Fruit fly (Drosophila melanogaster) whole organism, prepupa: ENCODE results near the gene CG31178.

Source experiments
- Blimp-1 ChIP-seq: fragments of 200-800 bp; sonication (Bioruptor generic); optimal IDR thresholded peaks from 3 replicates; lab custom pipeline; 2017; ENCODE audit warnings: missing biosample characterization, missing genetic modification characterization, mild to moderate bottlenecking, moderate library complexity, missing genetic modification reagents
- CG10669 ChIP-seq: fragments of 200-800 bp; sonication (Bioruptor generic); optimal IDR thresholded peaks from 3 replicates; lab custom pipeline; 2018; ENCODE audit warnings: missing biosample characterization, mild to moderate bottlenecking, missing genetic modification characterization, moderate library complexity
- CG11294 ChIP-seq: fragments of 200-800 bp; sonication (Bioruptor generic); IDR thresholded peaks from 2 replicates; pipeline ENCODE4 v1.3.6; 2022; ENCODE audit warnings: missing biosample characterization, missing genetic modification characterization
- CG11762 ChIP-seq: fragments of 200-800 bp; sonication (Bioruptor generic); optimal IDR thresholded peaks from 3 replicates; lab custom pipeline; 2016; ENCODE audit warnings: missing biosample characterization, missing genetic modification characterization; ENCODE audit not compliant: insufficient read depth
- CG11902 ChIP-seq: fragments of 200-800 bp; sonication (Bioruptor generic); optimal IDR thresholded peaks from 3 replicates; lab custom pipeline; 2016; ENCODE audit warnings: missing biosample characterization, missing genetic modification characterization
- CG15336 ChIP-seq: fragments of 200-800 bp; sonication (Bioruptor generic); IDR thresholded peaks from 2 replicates; pipeline ENCODE4 v1.3.6; 2022; ENCODE audit warnings: missing biosample characterization, missing genetic modification characterization
- CG1621 ChIP-seq: fragments of 200-800 bp; sonication (Bioruptor generic); optimal IDR thresholded peaks from 3 replicates; lab custom pipeline; 2018; ENCODE audit warnings: missing biosample characterization, mild to moderate bottlenecking, missing genetic modification characterization
- CG3032 ChIP-seq: fragments of 200-800 bp; optimal IDR thresholded peaks from 2 replicates; lab custom pipeline; 2019; ENCODE audit warnings: missing biosample characterization, mild to moderate bottlenecking, missing genetic modification characterization, moderate library complexity
- CG31627 ChIP-seq: fragments of 200-800 bp; sonication (Bioruptor generic); optimal IDR thresholded peaks from 3 replicates; lab custom pipeline; 2016; ENCODE audit warnings: missing biosample characterization, missing genetic modification characterization
- CG32006 ChIP-seq: fragments of 200-800 bp; sonication (Bioruptor generic); optimal IDR thresholded peaks from 3 replicates; lab custom pipeline; 2017; ENCODE audit warnings: missing biosample characterization, mild to moderate bottlenecking, missing genetic modification characterization
- CG34406 ChIP-seq: fragments of 200-800 bp; sonication (Bioruptor generic); optimal IDR thresholded peaks from 3 replicates; lab custom pipeline; 2016; ENCODE audit warnings: missing biosample characterization, missing genetic modification characterization
- CG3919 ChIP-seq: fragments of 200-800 bp; sonication (Bioruptor generic); optimal IDR thresholded peaks from 3 replicates; lab custom pipeline; 2016; ENCODE audit warnings: missing biosample characterization, missing genetic modification characterization
- CG4318 ChIP-seq: fragments of 200-800 bp; sonication (Bioruptor generic); optimal IDR thresholded peaks from 3 replicates; lab custom pipeline; 2017; ENCODE audit warnings: missing biosample characterization, mild to moderate bottlenecking, missing genetic modification characterization
- CG6163 ChIP-seq: fragments of 200-800 bp; sonication (Bioruptor generic); IDR thresholded peaks from 3 replicates; pipeline ENCODE4 v1.3.6; 2022; ENCODE audit warnings: missing biosample characterization, missing genetic modification characterization
- CG6792 ChIP-seq: fragments of 200-800 bp; sonication (Bioruptor generic); optimal IDR thresholded peaks from 3 replicates; lab custom pipeline; 2016; ENCODE audit warnings: missing biosample characterization, missing genetic modification characterization
- CG6808 ChIP-seq: fragments of 200-800 bp; sonication (Bioruptor generic); optimal IDR thresholded peaks from 3 replicates; lab custom pipeline; 2017; ENCODE audit warnings: missing biosample characterization, missing genetic modification characterization, mild to moderate bottlenecking, moderate library complexity, missing genetic modification reagents
- CG6854 ChIP-seq: fragments of 200-800 bp; sonication (Bioruptor generic); optimal IDR thresholded peaks from 2 replicates; lab custom pipeline; 2017; ENCODE audit warnings: missing biosample characterization, mild to moderate bottlenecking, missing genetic modification characterization
- CG7368 ChIP-seq: fragments of 200-800 bp; sonication (Bioruptor generic); optimal IDR thresholded peaks from 3 replicates; lab custom pipeline; 2016; ENCODE audit warnings: missing biosample characterization, missing genetic modification characterization
- CG8119 ChIP-seq: fragments of 200-800 bp; sonication (Bioruptor generic); IDR thresholded peaks from 3 replicates; pipeline ENCODE4 v1.3.6; 2022; ENCODE audit warnings: missing biosample characterization, missing genetic modification characterization
- CG8319 ChIP-seq: fragments of 200-800 bp; sonication (Bioruptor generic); optimal IDR thresholded peaks from 3 replicates; lab custom pipeline; 2016; ENCODE audit warnings: missing biosample characterization, missing genetic modification characterization
- CG8632 ChIP-seq: fragments of 200-800 bp; sonication (Bioruptor generic); optimal IDR thresholded peaks from 3 replicates; lab custom pipeline; 2016; ENCODE audit warnings: missing biosample characterization, missing genetic modification characterization
- CG9139 ChIP-seq: fragments of 200-800 bp; sonication (Bioruptor generic); optimal IDR thresholded peaks from 3 replicates; lab custom pipeline; 2017; ENCODE audit warnings: missing biosample characterization, mild to moderate bottlenecking, missing genetic modification characterization
- Eip75B ChIP-seq: fragments of 200-800 bp; sonication (Bioruptor generic); optimal IDR thresholded peaks from 3 replicates; lab custom pipeline; 2016; ENCODE audit warnings: missing biosample characterization, missing genetic modification characterization
- Eip93F ChIP-seq: fragments of 200-800 bp; sonication (Bioruptor generic); optimal IDR thresholded peaks from 2 replicates; lab custom pipeline; 2016; ENCODE audit warnings: missing biosample characterization, mild to moderate bottlenecking, missing genetic modification characterization
- Ets21C ChIP-seq: fragments of 200-800 bp; sonication (Bioruptor generic); optimal IDR thresholded peaks from 3 replicates; lab custom pipeline; 2016; ENCODE audit warnings: missing biosample characterization, missing genetic modification characterization
- Ets96B ChIP-seq: fragments of 200-800 bp; optimal IDR thresholded peaks from 2 replicates; lab custom pipeline; 2019; ENCODE audit warnings: missing biosample characterization, mild to moderate bottlenecking, missing genetic modification characterization, moderate library complexity
- Gug ChIP-seq: fragments of 200-800 bp; sonication (Bioruptor generic); IDR thresholded peaks from 2 replicates; pipeline ENCODE4 v1.3.6; 2022; ENCODE audit warnings: missing biosample characterization, missing genetic modification characterization
- Hr38 ChIP-seq: sonication (Bioruptor generic); optimal IDR thresholded peaks from 2 replicates; lab custom pipeline; 2016; ENCODE audit warnings: missing biosample characterization, missing genetic modification characterization
- Hr39 ChIP-seq: fragments of 200-800 bp; sonication (Bioruptor generic); optimal IDR thresholded peaks from 2 replicates; lab custom pipeline; 2016; ENCODE audit warnings: missing biosample characterization, missing genetic modification characterization
- Hr4 ChIP-seq: fragments of 200-800 bp; sonication (Bioruptor generic); optimal IDR thresholded peaks from 3 replicates; lab custom pipeline; 2016; ENCODE audit warnings: missing biosample characterization, missing genetic modification characterization
- Lpt ChIP-seq: fragments of 200-800 bp; sonication (Bioruptor generic); optimal IDR thresholded peaks from 3 replicates; lab custom pipeline; 2016; ENCODE audit warnings: missing biosample characterization, missing genetic modification characterization
- Smox ChIP-seq: fragments of 200-800 bp; sonication (Bioruptor generic); optimal IDR thresholded peaks from 3 replicates; lab custom pipeline; 2016; ENCODE audit warnings: missing biosample characterization, missing genetic modification characterization
- Sox102F ChIP-seq: fragments of 200-800 bp; sonication (Bioruptor generic); optimal IDR thresholded peaks from 2 replicates; lab custom pipeline; 2016; ENCODE audit warnings: missing biosample characterization, mild to moderate bottlenecking, missing genetic modification characterization
- Sox14 ChIP-seq: fragments of 200-800 bp; sonication (Bioruptor generic); optimal IDR thresholded peaks from 3 replicates; lab custom pipeline; 2016; ENCODE audit warnings: missing biosample characterization, missing genetic modification characterization
- acj6 ChIP-seq: fragments of 200-800 bp; sonication (Bioruptor generic); optimal IDR thresholded peaks from 3 replicates; lab custom pipeline; 2016; ENCODE audit warnings: missing biosample characterization, missing genetic modification characterization
- dac ChIP-seq: fragments of 200-800 bp; sonication (Bioruptor generic); optimal IDR thresholded peaks from 2 replicates; lab custom pipeline; 2017; ENCODE audit warnings: missing biosample characterization, mild to moderate bottlenecking, missing genetic modification characterization
- dsx ChIP-seq: fragments of 200-800 bp; optimal IDR thresholded peaks from 3 replicates; lab custom pipeline; 2019; ENCODE audit warnings: missing biosample characterization, mild to moderate bottlenecking, missing genetic modification characterization, moderate library complexity; ENCODE audit not compliant: poor library complexity, severe bottlenecking
- eg ChIP-seq: fragments of 200-800 bp; sonication (Bioruptor generic); IDR thresholded peaks from 3 replicates; pipeline ENCODE4 v1.3.6; 2022; ENCODE audit warnings: missing biosample characterization, missing genetic modification characterization
- esn ChIP-seq: fragments of 200-800 bp; sonication (Bioruptor generic); optimal IDR thresholded peaks from 2 replicates; lab custom pipeline; 2016; ENCODE audit warnings: missing biosample characterization, mild to moderate bottlenecking, missing genetic modification characterization, moderate library complexity
- fd59A ChIP-seq: fragments of 200-800 bp; sonication (Bioruptor generic); optimal IDR thresholded peaks from 2 replicates; lab custom pipeline; 2017; ENCODE audit warnings: missing biosample characterization, mild to moderate bottlenecking, missing genetic modification characterization, missing genetic modification reagents
- fd85E ChIP-seq: fragments of 200-800 bp; sonication (Bioruptor generic); optimal IDR thresholded peaks from 3 replicates; lab custom pipeline; 2016; ENCODE audit warnings: missing biosample characterization, missing genetic modification characterization
- fkh ChIP-seq: fragments of 200-800 bp; sonication (Bioruptor generic); optimal IDR thresholded peaks from 3 replicates; lab custom pipeline; 2017; ENCODE audit warnings: missing biosample characterization, mild to moderate bottlenecking, missing genetic modification characterization, moderate library complexity
- net ChIP-seq: fragments of 200-800 bp; sonication (Bioruptor generic); optimal IDR thresholded peaks from 3 replicates; lab custom pipeline; 2016; ENCODE audit warnings: missing biosample characterization, missing genetic modification characterization
- pdm3 ChIP-seq: fragments of 200-800 bp; sonication (Bioruptor generic); optimal IDR thresholded peaks from 3 replicates; lab custom pipeline; 2016; ENCODE audit warnings: missing biosample characterization, missing genetic modification characterization
- spab ChIP-seq: fragments of 200-800 bp; sonication (Bioruptor generic); optimal IDR thresholded peaks from 2 replicates; lab custom pipeline; 2017; ENCODE audit warnings: missing biosample characterization, mild to moderate bottlenecking, missing genetic modification characterization, missing genetic modification reagents
- ss ChIP-seq, 2 experiments: fragments of 200-800 bp; sonication (Bioruptor generic); optimal IDR thresholded peaks; 2 replicates in 1 of 2; 3 replicates in 1 of 2; lab custom pipeline; 2017 to 2018; ENCODE audit warnings: mild to moderate bottlenecking in 2 of 2, missing biosample characterization in 2 of 2, missing genetic modification characterization in 2 of 2, moderate library complexity in 1 of 2
- topi ChIP-seq: fragments of 200-800 bp; sonication (Bioruptor generic); optimal IDR thresholded peaks from 3 replicates; lab custom pipeline; 2016; ENCODE audit warnings: missing biosample characterization, missing genetic modification characterization

The CG31178 gene

dm6 chr3R:21825775-21826558 lies 47.6 kb upstream of the CG31178 start (continued):
- TF ChIP-seq pdm3 (peak; percentile 39), Sox14 (GFP tag; lab: Kevin White, UChicago) (no peak), esn (peak; percentile 29), CG11902 (GFP tag; lab: Kevin White, UChicago) (no peak), CG8632 (GFP tag; lab: Kevin White, UChicago) (peak; percentile 48), CG11294 (GFP tag; lab: Robert Waterston, UW) (no peak), CG31627 (GFP tag; lab: Kevin White, UChicago) (no peak), fd59A (peak; percentile 60), Smox (peak; percentile 4), CG10669 (GFP tag; lab: Kevin White, UChicago) (peak; percentile 53), Hr4 (GFP tag; lab: Kevin White, UChicago) (no peak), CG11762 (no peak), Hr39 (GFP tag; lab: Kevin White, UChicago) (no peak), CG3032 (tag; lab: Kevin White, UChicago) (peak; percentile 50), Hr38 (GFP tag; lab: Kevin White, UChicago) (no peak), Eip75B (GFP tag; lab: Kevin White, UChicago) (peak; percentile 17), topi (GFP tag; lab: Kevin White, UChicago) (peak; percentile 17), Sox102F (no peak), fd85E (GFP tag; lab: Kevin White, UChicago) (no peak), Gug (GFP tag; lab: Robert Waterston, UW) (no peak), dsx (peak; percentile 25), Blimp-1 (no peak), CG15336 (no peak), Lpt (GFP tag; lab: Kevin White, UChicago) (no peak), CG6854 (GFP tag; lab: Kevin White, UChicago) (no peak), CG6163 (no peak), net (GFP tag; lab: Kevin White, UChicago) (peak; percentile 14), fkh (GFP tag; lab: Kevin White, UChicago) (no peak), acj6 (peak; percentile 54), CG32006 (peak; percentile 7), eg (GFP tag; lab: Robert Waterston, UW) (no peak), Eip93F (GFP tag; lab: Kevin White, UChicago) (no peak)
- TF ChIP-seq, all 60 proteins: peak for 28

- peak in 1 of 2 experiments; percentile 1 for TF ChIP-seq ss (GFP tag; optimal IDR thresholded peaks at IDR 0.05; lab: Kevin White, UChicago)
- no peak for TF ChIP-seq fd85E (GFP tag; lab: Kevin White, UChicago)
- TF ChIP-seq CG3919 (GFP tag; lab: Kevin White, UChicago) = peak; percentile 16
- no peak for TF ChIP-seq CG8319 (GFP tag; lab: Kevin White, UChicago)
- TF ChIP-seq CG34406 = no peak
- no peak for TF ChIP-seq CG1621 (tag; lab: Kevin White, UChicago)
- TF ChIP-seq CG7368 (GFP tag; lab: Kevin White, UChicago) = no peak
- TF ChIP-seq net (GFP tag; lab: Kevin White, UChicago) = no peak
- TF ChIP-seq pdm3 = peak; percentile 48
- TF ChIP-seq CG4318 (GFP tag; lab: Kevin White, UChicago) = no peak
- peak; percentile 67 for TF ChIP-seq Hr39 (GFP tag; lab: Kevin White, UChicago)
- peak; percentile 3 for TF ChIP-seq spab (GFP tag; lab: Kevin White, UChicago)
- no peak; the same call in 2 of the 3 replicates for TF ChIP-seq CG8119 (GFP tag; lab: Robert Waterston, UW)
- peak; percentile 25 for TF ChIP-seq Eip75B (GFP tag; lab: Kevin White, UChicago)
- TF ChIP-seq Smox = peak; percentile 73
- TF ChIP-seq Ets21C = peak; percentile 38
- TF ChIP-seq CG32006 = peak; percentile 42
- TF ChIP-seq Blimp-1 = no peak
- no peak for TF ChIP-seq fd59A
- peak; percentile 1 for TF ChIP-seq CG8632 (GFP tag; lab: Kevin White, UChicago)
- TF ChIP-seq fkh (GFP tag; lab: Kevin White, UChicago) = no peak
- TF ChIP-seq dsx = no peak
- no peak for TF ChIP-seq CG9139
- TF ChIP-seq dac (GFP tag; lab: Kevin White, UChicago) = no peak
- TF ChIP-seq Sox102F = peak; percentile 71
- peak; percentile 37; the same call in 1 of the 2 replicates for TF ChIP-seq CG15336
- TF ChIP-seq CG6808 (GFP tag; lab: Kevin White, UChicago) = no peak
- peak; percentile 23 for TF ChIP-seq Ets96B
- peak; percentile 7 for TF ChIP-seq CG6792 (GFP tag; lab: Kevin White, UChicago)
- no peak for TF ChIP-seq Hr38 (GFP tag; lab: Kevin White, UChicago)
These were observed 46.0 kb upstream of the CG31178 start for dm6 chr3R:21827453-21828039.
